Worm (Caenorhabditis elegans) whole organism, L3 larva: ENCODE data around the gene R01B10.2.

ENCODE experiments used
- ZK546.5 ChIP-seq: sonication (generic microtip); optimal IDR thresholded peaks from 2 replicates; lab custom pipeline; 2017; ENCODE audit warnings: missing biosample characterization, missing genetic modification characterization
- aly-2 ChIP-seq: fragments of 150-350 bp; optimal IDR thresholded peaks from 2 replicates; lab custom pipeline; 2014; ENCODE audit warnings: missing biosample characterization, missing genetic modification characterization
- ceh-28 ChIP-seq: fragments of 150-350 bp; optimal IDR thresholded peaks from 2 replicates; lab custom pipeline; 2014; ENCODE audit warnings: missing biosample characterization, missing genetic modification reagents, missing genetic modification characterization
- ceh-82 ChIP-seq: fragments of 150-350 bp; optimal IDR thresholded peaks from 2 replicates; lab custom pipeline; 2014; ENCODE audit warnings: missing biosample characterization, missing genetic modification characterization
- ceh-9 ChIP-seq: sonication (generic microtip); optimal IDR thresholded peaks from 2 replicates; lab custom pipeline; 2018; ENCODE audit warnings: missing biosample characterization, missing genetic modification characterization
- daf-12 ChIP-seq: fragments of 150-350 bp; optimal IDR thresholded peaks from 2 replicates; lab custom pipeline; 2014; ENCODE audit warnings: missing biosample characterization, missing genetic modification reagents, missing genetic modification characterization
- egl-27 ChIP-seq: sonication (generic microtip); optimal IDR thresholded peaks from 4 replicates; lab custom pipeline; 2017; ENCODE audit warnings: missing biosample characterization, missing genetic modification reagents, missing genetic modification characterization
- egl-5 ChIP-seq: fragments of 150-350 bp; optimal IDR thresholded peaks from 2 replicates; lab custom pipeline; 2017; ENCODE audit warnings: missing biosample characterization, missing genetic modification reagents, missing genetic modification characterization, inconsistent platforms
- elt-1 ChIP-seq: fragments of 150-350 bp; optimal IDR thresholded peaks from 2 replicates; lab custom pipeline; 2014; ENCODE audit warnings: missing biosample characterization, missing genetic modification characterization
- elt-2 ChIP-seq: sonication (generic microtip); optimal IDR thresholded peaks from 2 replicates; lab custom pipeline; 2016; ENCODE audit warnings: missing genetic modification reagents, mild to moderate bottlenecking, missing genetic modification characterization, missing compliant biosample characterization
- elt-3 ChIP-seq, 3 experiments: fragments of 150-350 bp in 1 of 3; sonication (generic microtip) in 2 of 3; optimal IDR thresholded peaks; 2 replicates in 2 of 3; 4 replicates in 1 of 3; lab custom pipeline; 2014 to 2017; ENCODE audit warnings: missing biosample characterization in 3 of 3, missing genetic modification characterization in 3 of 3
- fkh-10 ChIP-seq: sonication (generic microtip); optimal IDR thresholded peaks from 2 replicates; lab custom pipeline; 2017; ENCODE audit warnings: missing biosample characterization, missing genetic modification reagents, missing genetic modification characterization
- fkh-2 ChIP-seq: fragments of 150-350 bp; optimal IDR thresholded peaks from 2 replicates; lab custom pipeline; 2014; ENCODE audit warnings: missing biosample characterization, missing genetic modification reagents, missing genetic modification characterization
- fos-1 ChIP-seq: fragments of 150-350 bp; optimal IDR thresholded peaks from 2 replicates; lab custom pipeline; 2014; ENCODE audit warnings: missing biosample characterization, missing genetic modification characterization
- hmg-11 ChIP-seq: sonication (generic microtip); optimal IDR thresholded peaks from 2 replicates; lab custom pipeline; 2016; ENCODE audit warnings: missing genetic modification characterization, missing compliant biosample characterization
- jun-1 ChIP-seq: fragments of 150-350 bp; optimal IDR thresholded peaks from 2 replicates; lab custom pipeline; 2014; ENCODE audit warnings: missing biosample characterization, missing genetic modification reagents, missing genetic modification characterization
- lin-39 ChIP-seq: fragments of 150-350 bp; optimal IDR thresholded peaks from 2 replicates; lab custom pipeline; 2018; ENCODE audit warnings: missing biosample characterization, missing genetic modification reagents, missing genetic modification characterization
- lsy-12 ChIP-seq: sonication (generic microtip); optimal IDR thresholded peaks from 2 replicates; lab custom pipeline; 2016; ENCODE audit warnings: mild to moderate bottlenecking, missing genetic modification characterization, missing compliant biosample characterization
- nfya-1 ChIP-seq: sonication (generic microtip); optimal IDR thresholded peaks from 2 replicates; lab custom pipeline; 2017; ENCODE audit warnings: missing genetic modification characterization, mild to moderate bottlenecking, missing compliant biosample characterization, antibody characterized with exemption, moderate library complexity; ENCODE audit not compliant: insufficient read depth
- nhr-11 ChIP-seq: fragments of 150-350 bp; optimal IDR thresholded peaks from 2 replicates; lab custom pipeline; 2014; ENCODE audit warnings: missing biosample characterization, missing genetic modification characterization
- nhr-12 ChIP-seq: fragments of 150-350 bp; optimal IDR thresholded peaks from 2 replicates; lab custom pipeline; 2014; ENCODE audit warnings: missing biosample characterization, missing genetic modification characterization
- nhr-23 ChIP-seq: fragments of 150-350 bp; optimal IDR thresholded peaks from 2 replicates; lab custom pipeline; 2014; ENCODE audit warnings: missing biosample characterization, missing genetic modification reagents, missing genetic modification characterization
- nhr-237 ChIP-seq: fragments of 150-350 bp; optimal IDR thresholded peaks from 2 replicates; lab custom pipeline; 2014; ENCODE audit warnings: missing biosample characterization, missing genetic modification characterization
- nhr-25 ChIP-seq: sonication (generic microtip); optimal IDR thresholded peaks from 2 replicates; lab custom pipeline; 2017; ENCODE audit warnings: missing biosample characterization, missing genetic modification characterization
- nhr-43 ChIP-seq: sonication (generic microtip); optimal IDR thresholded peaks from 2 replicates; lab custom pipeline; 2016; ENCODE audit warnings: mild to moderate bottlenecking, missing genetic modification characterization, missing compliant biosample characterization; ENCODE audit not compliant: poor library complexity, severe bottlenecking
- nhr-67 ChIP-seq: fragments of 150-350 bp; optimal IDR thresholded peaks from 2 replicates; lab custom pipeline; 2014; ENCODE audit warnings: missing biosample characterization, missing genetic modification characterization
- nhr-77 ChIP-seq: fragments of 150-350 bp; optimal IDR thresholded peaks from 2 replicates; lab custom pipeline; 2014; ENCODE audit warnings: missing biosample characterization, missing genetic modification characterization
- pha-4 ChIP-seq: fragments of 150-350 bp; optimal IDR thresholded peaks from 2 replicates; lab custom pipeline; 2014; ENCODE audit warnings: missing biosample characterization, missing genetic modification reagents, missing genetic modification characterization
- pqm-1 ChIP-seq: fragments of 150-350 bp; optimal IDR thresholded peaks from 2 replicates; lab custom pipeline; 2017; ENCODE audit warnings: missing biosample characterization, missing genetic modification characterization, inconsistent platforms
- sea-2 ChIP-seq: fragments of 150-350 bp; sonication (generic microtip); optimal IDR thresholded peaks from 4 replicates; lab custom pipeline; 2014; ENCODE audit warnings: missing biosample characterization, missing genetic modification reagents, missing genetic modification characterization
- skn-1 ChIP-seq: fragments of 150-350 bp; optimal IDR thresholded peaks from 2 replicates; lab custom pipeline; 2014; ENCODE audit warnings: missing biosample characterization, missing genetic modification characterization
- tbx-2 ChIP-seq: sonication (generic microtip); optimal IDR thresholded peaks from 2 replicates; lab custom pipeline; 2016; ENCODE audit warnings: mild to moderate bottlenecking, missing genetic modification characterization, missing compliant biosample characterization
- unc-62 ChIP-seq: fragments of 150-350 bp; sonication (generic microtip); optimal IDR thresholded peaks from 4 replicates; lab custom pipeline; 2014; ENCODE audit warnings: missing biosample characterization, missing genetic modification reagents, missing genetic modification characterization

R01B10.2 gene

ce11 chrV:6034714-6035113 is 6.6 kb downstream of the R01B10.2 start, which contains the start of gene dhs-17:
Gene dhs-17, minus strand, starts transcription at chrV:6034814.
- TF ChIP-seq lin-39 = no peak
- TF ChIP-seq skn-1 (tag; lab: Kevin White, UChicago) = no peak
- TF ChIP-seq fkh-10 = no peak
- no peak for TF ChIP-seq pqm-1 (tag; lab: Kevin White, UChicago)
- TF ChIP-seq lsy-12 (tag; lab: Kevin White, UChicago) = no peak
- no peak for TF ChIP-seq aly-2
- no peak for TF ChIP-seq ceh-9 (tag; lab: Kevin White, UChicago)
- no peak for TF ChIP-seq fkh-2 (tag; lab: Kevin White, UChicago)
- no peak for TF ChIP-seq nhr-12 (tag; lab: Kevin White, UChicago)
- TF ChIP-seq, all 47 proteins: peak for 0

- TF ChIP-seq egl-27 (tag; lab: Kevin White, UChicago) = no peak
- no peak for TF ChIP-seq nhr-67 (tag; lab: Kevin White, UChicago)
- peak; percentile 72 for TF ChIP-seq lin-39
- TF ChIP-seq hmg-11 (tag; lab: Kevin White, UChicago) = peak; percentile 22
- TF ChIP-seq ceh-9 (tag; lab: Kevin White, UChicago) = no peak
- TF ChIP-seq unc-62 (GFP tag; lab: Kevin White, UChicago) = peak; percentile 13
- no peak for TF ChIP-seq nhr-12 (tag; lab: Kevin White, UChicago)
- no peak for TF ChIP-seq ceh-82 (tag; lab: Kevin White, UChicago)
- no peak for TF ChIP-seq elt-2 (tag; lab: Kevin White, UChicago)
- no peak for TF ChIP-seq ZK546.5 (tag; lab: Kevin White, UChicago)
- TF ChIP-seq fkh-2 (tag; lab: Kevin White, UChicago) = no peak
- no peak for TF ChIP-seq fos-1 (tag; lab: Kevin White, UChicago)
- peak; percentile 33 for TF ChIP-seq nfya-1
- TF ChIP-seq ceh-28 = no peak
- no peak for TF ChIP-seq egl-5 (tag; lab: Kevin White, UChicago)
- no peak for TF ChIP-seq nhr-23 (tag; lab: Kevin White, UChicago)
- no peak for TF ChIP-seq pha-4
- no peak for TF ChIP-seq daf-12 (tag; lab: Kevin White, UChicago)
- TF ChIP-seq elt-1 = no peak
- TF ChIP-seq fkh-10 = no peak
- no peak for TF ChIP-seq jun-1 (tag; lab: Kevin White, UChicago)
- TF ChIP-seq lsy-12 (tag; lab: Kevin White, UChicago) = no peak
- TF ChIP-seq elt-3 (tag; optimal IDR thresholded peaks at IDR 0.05; lab: Kevin White, UChicago) = no peak
- no peak for TF ChIP-seq sea-2 (GFP tag; lab: Kevin White, UChicago)
- no peak for TF ChIP-seq nhr-11
- TF ChIP-seq nhr-237 = no peak
Observed at ce11 chrV:6033512-6033911, 7.8 kb downstream of the R01B10.2 start.

- peak; percentile 52 for TF ChIP-seq tbx-2 (tag; lab: Kevin White, UChicago)
- no peak for TF ChIP-seq nhr-77 (tag; lab: Kevin White, UChicago)
- no peak for TF ChIP-seq ceh-9 (tag; lab: Kevin White, UChicago)
- TF ChIP-seq lsy-12 (tag; lab: Kevin White, UChicago) = no peak
- TF ChIP-seq sea-2 (GFP tag; lab: Kevin White, UChicago) = no peak
Observed at ce11 chrV:6031585-6031984, 9.7 kb downstream of the R01B10.2 start.

DNA sequence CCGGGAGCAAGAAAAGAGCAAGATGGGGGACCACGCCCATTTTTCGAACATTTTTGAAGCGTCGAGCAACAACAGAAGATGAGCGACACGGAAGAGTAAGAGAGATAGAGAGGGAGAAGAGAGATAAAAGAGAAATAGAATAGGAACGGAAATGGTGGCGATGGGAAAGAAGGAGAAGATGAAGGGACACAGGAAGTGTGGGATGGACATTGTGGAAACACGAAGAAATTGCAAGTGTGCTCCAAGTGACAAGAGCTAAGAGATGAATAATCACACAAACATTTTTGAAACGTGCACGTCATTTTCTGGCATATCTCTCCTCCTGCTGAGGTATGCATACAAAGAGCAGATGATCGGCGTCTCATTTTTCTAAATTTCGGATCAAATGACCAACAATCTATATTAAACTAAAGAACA is 10.7 kb downstream of the R01B10.2 start:
- TF ChIP-seq ZK546.5 (tag; lab: Kevin White, UChicago) = no peak
- peak; percentile 28 for TF ChIP-seq tbx-2 (tag; lab: Kevin White, UChicago)
- TF ChIP-seq unc-62 (GFP tag; lab: Kevin White, UChicago) = peak; percentile 22
- TF ChIP-seq lin-39 = peak; percentile 73
- no peak for TF ChIP-seq nhr-43 (tag; lab: Kevin White, UChicago)
- peak; percentile 27 for TF ChIP-seq egl-5 (tag; lab: Kevin White, UChicago)
- TF ChIP-seq egl-27 (tag; lab: Kevin White, UChicago) = no peak
- TF ChIP-seq nfya-1 = peak; percentile 70

DNA sequence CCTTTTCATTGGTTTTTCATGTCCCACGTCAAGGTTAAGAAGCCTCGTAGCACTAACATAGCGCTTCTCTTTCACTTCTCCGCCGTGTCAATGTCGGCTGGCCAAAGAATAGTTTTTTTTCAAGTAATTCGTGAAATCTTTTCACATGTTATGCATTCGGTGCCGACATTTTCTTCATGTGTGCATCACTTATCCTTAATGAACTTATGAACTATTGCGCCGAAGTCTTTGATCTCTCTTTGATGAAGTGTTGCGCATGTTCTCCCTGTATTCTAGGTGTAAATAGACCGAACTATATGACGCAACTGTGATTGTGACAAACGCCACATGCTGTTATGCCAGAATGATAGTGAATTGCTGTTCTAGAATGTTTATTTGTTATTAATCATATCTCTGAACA is 19.2 kb downstream of the R01B10.2 start:
- TF ChIP-seq nhr-77 (tag; lab: Kevin White, UChicago) (no peak), nhr-43 (tag; lab: Kevin White, UChicago) (peak; percentile 13), ZK546.5 (tag; lab: Kevin White, UChicago) (no peak), nhr-25 (tag; lab: Kevin White, UChicago) (peak; percentile 51), hmg-11 (tag; lab: Kevin White, UChicago) (no peak), elt-2 (tag; lab: Kevin White, UChicago) (no peak)
